Worm (Caenorhabditis elegans) whole organism, L2 larva: Measurements from ENCODE around the gene C15H11.13.

Source experiments
- fos-1 ChIP-seq: fragments of 150-350 bp; optimal IDR thresholded peaks from 2 replicates; lab custom pipeline; 2014; ENCODE audit warnings: missing biosample characterization, missing genetic modification characterization
- nhr-11 ChIP-seq: fragments of 150-350 bp; optimal IDR thresholded peaks from 2 replicates; lab custom pipeline; 2014; ENCODE audit warnings: missing biosample characterization, missing genetic modification characterization
- sem-4 ChIP-seq: fragments of 150-350 bp; optimal IDR thresholded peaks from 2 replicates; lab custom pipeline; 2014; ENCODE audit warnings: missing biosample characterization, missing genetic modification reagents, missing genetic modification characterization

ce11 chrV:14351629-14352028 lies 43.2 kb upstream of the C15H11.13 start, which contains the start of gene vha-13:
- TF ChIP-seq fos-1 = no peak
- TF ChIP-seq sem-4 (tag; lab: Kevin White, UChicago) = no peak
- no peak for TF ChIP-seq nhr-11 (tag; lab: Kevin White, UChicago)
